Worm (Caenorhabditis elegans): ENCODE data around the gene ccch-1.

ce11 chrV:11548914-11549406 is 21.3 kb downstream of the ccch-1 start, which contains the start of the genes F38B7.17 and F38B7.3:
- TF ChIP-seq dao-5 (tag; optimal IDR thresholded peaks at IDR 0.05) (no peak), him-1 (tag; optimal IDR thresholded peaks at IDR 0.05) (no peak)
